Worm (Caenorhabditis elegans) whole organism, L4 larva: ENCODE data around the gene shn-1.

Experiments
- F37D6.2 ChIP-seq: sonication (generic microtip); optimal IDR thresholded peaks from 2 replicates; lab custom pipeline; 2016; ENCODE audit warnings: mild to moderate bottlenecking, missing genetic modification characterization, missing compliant biosample characterization
- ceh-44 ChIP-seq: fragments of 200-800 bp; sonication (Bioruptor generic); IDR thresholded peaks from 2 replicates; pipeline ENCODE4 v1.3.6; 2022; ENCODE audit warnings: missing genetic modification reagents, missing genetic modification characterization, missing compliant biosample characterization
- ces-1 ChIP-seq: fragments of 150-350 bp; sonication (generic microtip); optimal IDR thresholded peaks from 4 replicates; lab custom pipeline; 2014; ENCODE audit warnings: missing biosample characterization, missing genetic modification reagents, missing genetic modification characterization
- hlh-30 ChIP-seq: sonication (generic microtip); optimal IDR thresholded peaks from 2 replicates; lab custom pipeline; 2017; ENCODE audit warnings: antibody characterized with exemption, mild to moderate bottlenecking, missing genetic modification characterization, missing compliant biosample characterization; ENCODE audit not compliant: insufficient read depth
- lir-3 ChIP-seq: sonication (generic microtip); optimal IDR thresholded peaks from 2 replicates; lab custom pipeline; 2016; ENCODE audit warnings: mild to moderate bottlenecking, missing genetic modification characterization, missing compliant biosample characterization
- mdt-29 ChIP-seq: fragments of 200-800 bp; sonication (Bioruptor generic); IDR thresholded peaks from 2 replicates; pipeline ENCODE4 v1.3.6; 2022; ENCODE audit warnings: missing genetic modification reagents, missing genetic modification characterization, missing compliant biosample characterization
- nhr-11 ChIP-seq: fragments of 150-350 bp; optimal IDR thresholded peaks from 2 replicates; lab custom pipeline; 2014; ENCODE audit warnings: missing biosample characterization, missing genetic modification characterization
- nhr-237 ChIP-seq: sonication (generic microtip); optimal IDR thresholded peaks from 2 replicates; lab custom pipeline; 2017; ENCODE audit warnings: missing biosample characterization, missing genetic modification characterization
- spr-3 ChIP-seq: fragments of 200-800 bp; sonication (Bioruptor generic); optimal IDR thresholded peaks from 2 replicates; lab custom pipeline; 2018; ENCODE audit warnings: mild to moderate bottlenecking, missing genetic modification characterization, missing compliant biosample characterization
- unc-62 ChIP-seq, 3 experiments: fragments of 150-350 bp in 1 of 3; sonication (generic microtip); optimal IDR thresholded peaks in 2 of 3; peaks in 1 of 3; 1 replicate in 1 of 3; 2 replicates in 2 of 3; lab custom pipeline; 2014 to 2017; ENCODE audit warnings: missing biosample characterization in 3 of 3, missing genetic modification characterization in 3 of 3, missing genetic modification reagents in 3 of 3, missing genotype in 1 of 3
- zip-2 ChIP-seq: fragments of 150-350 bp; optimal IDR thresholded peaks from 2 replicates; lab custom pipeline; 2014; ENCODE audit warnings: missing biosample characterization, missing genetic modification characterization

- TF ChIP-seq hlh-30 (no peak), nhr-237 (no peak), mdt-29 (GFP tag; lab: Robert Waterston, UW) (no peak), zip-2 (tag; lab: Kevin White, UChicago) (no peak), ceh-44 (GFP tag; lab: Robert Waterston, UW) (no peak), ces-1 (GFP tag; lab: Kevin White, UChicago) (no peak), unc-62 (GFP tag; optimal IDR thresholded peaks at IDR 0.05 in 1 of 2; lab: Kevin White, UChicago) (peak in 1 of 2 experiments; percentile 86), unc-62 (tag; optimal IDR thresholded peaks at IDR 0.05; lab: Kevin White, UChicago) (no peak), lir-3 (tag; lab: Kevin White, UChicago) (no peak), F37D6.2 (tag; lab: Kevin White, UChicago) (no peak), nhr-11 (tag; lab: Kevin White, UChicago) (no peak), spr-3 (GFP tag; lab: Kevin White, UChicago) (no peak)
These were observed 1.6 kb upstream of the shn-1 start for ce11 chrII:11392390-11392789.
